Fruit fly (Drosophila melanogaster) whole organism, embryonic: ENCODE results near the gene CG42449.

ENCODE experiments used
- CG18476 ChIP-seq: fragments of 200-800 bp; sonication (Bioruptor generic); optimal IDR thresholded peaks from 2 replicates; lab custom pipeline; 2016; ENCODE audit warnings: missing biosample characterization, mild to moderate bottlenecking, missing genetic modification characterization
- ERR ChIP-seq: fragments of 200-800 bp; sonication (Bioruptor generic); optimal IDR thresholded peaks from 2 replicates; lab custom pipeline; 2016; ENCODE audit warnings: missing biosample characterization, missing genetic modification characterization
- kay ChIP-seq: fragments of 200-800 bp; sonication (Bioruptor generic); optimal IDR thresholded peaks from 2 replicates; lab custom pipeline; 2016; ENCODE audit warnings: missing biosample characterization, missing genetic modification characterization
- lola ChIP-seq, 3 experiments: fragments of >200 bp in 2 of 3; fragments of 200-800 bp in 1 of 3; sonication (Bioruptor generic) in 1 of 3; optimal IDR thresholded peaks; 2 replicates each; lab custom pipeline; 2017 to 2019; ENCODE audit warnings: missing biosample characterization in 3 of 3, missing genetic modification characterization in 3 of 3, mild to moderate bottlenecking in 1 of 3, moderate library complexity in 1 of 3
- trh ChIP-seq: fragments of 200-800 bp; sonication (Bioruptor generic); optimal IDR thresholded peaks from 2 replicates; lab custom pipeline; 2016; ENCODE audit warnings: missing biosample characterization, missing genetic modification characterization
- wdn ChIP-seq: fragments of 200-800 bp; sonication (Bioruptor generic); IDR thresholded peaks from 2 replicates; pipeline ENCODE4 v1.3.6; 2022; ENCODE audit warnings: missing biosample characterization, missing genetic modification characterization

DNA sequence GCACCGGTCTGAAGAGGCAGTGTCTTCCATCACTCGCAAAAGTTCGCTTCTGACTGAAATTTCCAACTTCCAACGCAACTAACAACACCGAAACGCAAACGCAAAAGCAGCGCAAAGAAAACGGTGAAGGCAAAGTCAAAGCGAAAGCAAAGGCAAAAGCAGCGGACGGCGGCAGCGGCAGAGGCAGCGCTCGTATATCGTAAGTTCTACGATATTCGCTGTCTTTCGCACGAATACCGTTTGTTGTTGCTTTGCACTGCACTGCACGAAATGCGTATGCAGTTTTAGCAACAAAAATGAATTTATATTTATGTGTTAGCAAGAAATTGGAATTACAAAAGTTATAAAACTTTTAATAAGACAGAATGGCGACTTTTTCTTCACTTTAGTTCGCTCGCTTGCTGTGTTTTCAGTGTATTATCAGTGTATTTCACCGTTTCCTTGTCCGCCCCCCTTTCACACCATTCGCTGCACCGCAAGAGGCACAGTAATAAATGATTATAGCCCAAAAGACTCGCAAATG is 34.5 kb upstream of the CG42449 start, which contains the start of gene OtopLa:
- TF ChIP-seq wdn: peak; percentile 60; the same call in 1 of the 2 replicates
- TF ChIP-seq kay (GFP tag; lab: Kevin White, UChicago): peak; percentile 74
- TF ChIP-seq ERR (GFP tag; lab: Kevin White, UChicago): peak; percentile 78
- peak; percentile 68 for TF ChIP-seq CG18476 (GFP tag; lab: Kevin White, UChicago)
- TF ChIP-seq lola (GFP tag; optimal IDR thresholded peaks at IDR 0.05; lab: Kevin White, UChicago): peak in 1 of 3 experiments; percentile 75
- peak; percentile 37 for TF ChIP-seq trh (GFP tag; lab: Kevin White, UChicago)
